Fruit fly (Drosophila melanogaster): ENCODE data around the gene CG17834.

Gene CG17834

dm6 chr2L:8543102-8543501 lies 14.2 kb downstream of the CG17834 start (continued):
- TF ChIP-seq Ravus (GFP tag; IDR thresholded peaks at IDR 0.05): no peak
- TF ChIP-seq CG13775 (GFP tag; optimal IDR thresholded peaks at IDR 0.05): no peak
- TF ChIP-seq cad (GFP tag; optimal IDR thresholded peaks at IDR 0.05): no peak
- no peak for TF ChIP-seq pho (GFP tag; optimal IDR thresholded peaks at IDR 0.05)
- peak; percentile 47; the same call in 1 of the 2 replicates for TF ChIP-seq CG42726 (GFP tag; IDR thresholded peaks at IDR 0.05; ENCODE audit: partially characterized antibody)
- peak; percentile 8 for TF ChIP-seq MTF-1 (GFP tag; optimal IDR thresholded peaks at IDR 0.05; ENCODE audit: borderline replicate concordance)
- no peak for TF ChIP-seq CG2129 (GFP tag; IDR thresholded peaks at IDR 0.05; ENCODE audit: partially characterized antibody)
- no peak for TF ChIP-seq kah (GFP tag; optimal IDR thresholded peaks at IDR 0.05)
- TF ChIP-seq CG4820 (GFP tag; optimal IDR thresholded peaks at IDR 0.05): no peak
- TF ChIP-seq Xrp1 (GFP tag; IDR thresholded peaks at IDR 0.05): no peak
- TF ChIP-seq NFAT (GFP tag; IDR thresholded peaks at IDR 0.05): no peak
- peak in 1 of 2 experiments; percentile 6 for TF ChIP-seq chif (GFP tag; optimal IDR thresholded peaks at IDR 0.05)
- TF ChIP-seq CG12391 (tag; optimal IDR thresholded peaks at IDR 0.05): peak; percentile 23
- peak; percentile 66 for TF ChIP-seq Adf1 (GFP tag; IDR thresholded peaks at IDR 0.05)
- TF ChIP-seq CG4854 (GFP tag; optimal IDR thresholded peaks at IDR 0.05): no peak
- no peak for TF ChIP-seq Fer2 (tag; optimal IDR thresholded peaks at IDR 0.05)
- peak; percentile 38 for TF ChIP-seq amos (GFP tag; IDR thresholded peaks at IDR 0.05; ENCODE audit: partially characterized antibody)
- no peak for TF ChIP-seq TFAM (GFP tag; optimal IDR thresholded peaks at IDR 0.05)
- peak; percentile 20 for TF ChIP-seq CG18599 (GFP tag; optimal IDR thresholded peaks at IDR 0.05)
- TF ChIP-seq tll (GFP tag; optimal IDR thresholded peaks at IDR 0.05): no peak
- peak; percentile 4 for TF ChIP-seq Meics (GFP tag; optimal IDR thresholded peaks at IDR 0.05)
- no peak for TF ChIP-seq lab (GFP tag; optimal IDR thresholded peaks at IDR 0.05)
- peak; percentile 34 for TF ChIP-seq chn (GFP tag; optimal IDR thresholded peaks at IDR 0.05)
- no peak for TF ChIP-seq CG16863 (GFP tag; optimal IDR thresholded peaks at IDR 0.05)
- no peak for TF ChIP-seq CG4360 (GFP tag; IDR thresholded peaks at IDR 0.05)
- TF ChIP-seq CG9727 (GFP tag; optimal IDR thresholded peaks at IDR 0.05): peak; percentile 13
- TF ChIP-seq Drgx (GFP tag; IDR thresholded peaks at IDR 0.05): no peak
- no peak for TF ChIP-seq Ets65A (GFP tag)
- no peak; the same call in 1 of the 2 replicates for TF ChIP-seq stc (GFP tag; IDR thresholded peaks at IDR 0.05)
- TF ChIP-seq pnt (GFP tag; optimal IDR thresholded peaks at IDR 0.05): no peak
- TF ChIP-seq Ets97D (GFP tag; optimal IDR thresholded peaks at IDR 0.05): peak; percentile 2
- no peak for TF ChIP-seq ac (GFP tag; optimal IDR thresholded peaks at IDR 0.05)
- no peak for TF ChIP-seq CG9215 (GFP tag; IDR thresholded peaks at IDR 0.05)
- TF ChIP-seq Doc3 (GFP tag; IDR thresholded peaks at IDR 0.05; ENCODE audit: partially characterized antibody): no peak
- peak; percentile 86 for TF ChIP-seq chm (GFP tag; IDR thresholded peaks at IDR 0.05)
- TF ChIP-seq CG31224 (GFP tag; IDR thresholded peaks at IDR 0.05): no peak
- peak; percentile 76 for TF ChIP-seq Med (GFP tag)
- peak; percentile 51 for TF ChIP-seq CG8290 (GFP tag; optimal IDR thresholded peaks at IDR 0.05)
- peak in 1 of 2 experiments; percentile 45 for TF ChIP-seq CG8290 (tag; optimal IDR thresholded peaks at IDR 0.05)
- TF ChIP-seq odd (GFP tag; optimal IDR thresholded peaks at IDR 0.05): peak; percentile 10
- no peak for TF ChIP-seq CG15011 (GFP tag; optimal IDR thresholded peaks at IDR 0.05)
- no peak for TF ChIP-seq esg (GFP tag; conservative IDR thresholded peaks at IDR 0.05)
- no peak for TF ChIP-seq prd (optimal IDR thresholded peaks at IDR 0.05)
- no peak for TF ChIP-seq prd (GFP tag; IDR thresholded peaks at IDR 0.05)
- peak; percentile 2 for TF ChIP-seq BEAF-32 (GFP tag; optimal IDR thresholded peaks at IDR 0.05)
- TF ChIP-seq HLH4C (GFP tag; IDR thresholded peaks at IDR 0.05; ENCODE audit: partially characterized antibody): no peak
- TF ChIP-seq CG1832 (GFP tag; optimal IDR thresholded peaks at IDR 0.05): no peak
- TF ChIP-seq CG30403 (GFP tag; optimal IDR thresholded peaks at IDR 0.05): no peak
- TF ChIP-seq sens (GFP tag): peak; percentile 69
- TF ChIP-seq lov (optimal IDR thresholded peaks at IDR 0.05): no peak
- peak; percentile 25; the same call in 1 of the 3 replicates for TF ChIP-seq lov (GFP tag; IDR thresholded peaks at IDR 0.05)
- no peak for TF ChIP-seq Atf-2 (GFP tag; optimal IDR thresholded peaks at IDR 0.05)
